Fruit fly (Drosophila melanogaster): ENCODE results near the gene cic.

cic gene

DNA sequence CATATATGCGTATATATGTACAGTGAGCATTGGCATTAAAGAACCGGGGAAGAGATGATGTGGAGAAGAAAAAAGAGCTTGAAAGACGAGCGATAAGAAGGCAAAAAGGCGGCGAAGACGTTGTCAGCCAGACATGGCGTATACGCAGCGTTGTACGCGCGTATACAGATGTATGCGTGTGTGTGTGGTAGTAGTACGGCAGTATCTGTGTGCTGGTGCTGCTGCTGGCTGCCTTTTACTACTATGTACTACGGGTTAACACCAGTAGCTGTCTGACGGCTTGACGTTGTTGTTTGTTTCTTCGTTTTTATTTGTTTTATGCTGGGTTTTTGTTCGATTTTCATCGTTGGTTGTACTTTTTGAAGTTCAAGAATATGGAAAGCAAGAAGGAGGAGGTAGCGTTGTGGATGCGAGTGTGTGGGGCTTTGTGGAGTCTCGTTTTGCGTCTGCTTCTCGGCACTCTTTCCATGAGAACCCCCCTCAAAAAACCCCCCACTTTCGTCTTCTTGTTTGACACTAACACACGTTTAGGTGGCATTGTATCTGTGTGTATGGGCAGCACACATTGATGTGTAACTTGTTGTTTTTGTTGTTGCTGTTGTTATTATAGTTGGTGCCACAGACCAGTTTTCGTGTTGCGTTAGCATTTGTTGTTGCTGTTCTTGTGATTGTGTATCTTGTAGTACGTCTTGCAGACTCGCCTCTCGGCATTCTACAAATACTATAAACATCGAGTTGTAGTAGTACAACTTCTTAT is 4.8 kb downstream of the cic start (continued):
- TF ChIP-seq Sox14 (GFP tag; optimal IDR thresholded peaks at IDR 0.05): no peak
- TF ChIP-seq Met (GFP tag; optimal IDR thresholded peaks at IDR 0.05): no peak
- TF ChIP-seq Eip78C (GFP tag): peak; percentile 72
- TF ChIP-seq CG3919 (GFP tag; optimal IDR thresholded peaks at IDR 0.05): no peak
- peak; percentile 57; the same call in 2 of the 3 replicates for TF ChIP-seq eg (GFP tag; IDR thresholded peaks at IDR 0.05)
- peak; percentile 34 for TF ChIP-seq Lpt (GFP tag; optimal IDR thresholded peaks at IDR 0.05)
- TF ChIP-seq fkh (GFP tag; optimal IDR thresholded peaks at IDR 0.05): peak; percentile 93
- TF ChIP-seq Ets21C (GFP tag; optimal IDR thresholded peaks at IDR 0.05): no peak
- peak; percentile 75 for TF ChIP-seq svp (GFP tag)

DNA sequence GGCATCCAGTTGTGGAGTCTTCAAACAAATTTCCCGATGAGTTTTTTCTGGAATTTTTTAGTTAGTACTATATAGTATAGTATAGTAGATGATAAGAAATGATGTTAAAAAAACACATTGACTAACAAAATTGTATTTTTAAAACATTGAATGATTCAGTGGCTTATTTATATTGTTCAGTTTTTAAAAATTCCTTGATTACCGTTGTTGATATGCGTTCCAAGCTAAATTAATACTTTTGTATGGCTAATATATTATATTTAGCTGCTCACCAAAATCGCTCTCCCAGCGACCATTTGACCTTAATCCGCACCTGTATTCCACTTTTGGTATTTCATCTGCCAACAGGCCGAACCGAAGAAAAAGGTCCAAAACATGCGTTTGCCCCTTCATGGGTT is 5.4 kb downstream of the cic start:
- TF ChIP-seq Eip78C (GFP tag): peak; percentile 72
- peak; percentile 27 for TF ChIP-seq achi (GFP tag; optimal IDR thresholded peaks at IDR 0.05)
- TF ChIP-seq OdsH (GFP tag; optimal IDR thresholded peaks at IDR 0.05): peak; percentile 26
- peak; percentile 27 for TF ChIP-seq CG3032 (tag; optimal IDR thresholded peaks at IDR 0.05)
- peak; percentile 56 for TF ChIP-seq CG11902 (GFP tag; optimal IDR thresholded peaks at IDR 0.05)
- no peak for TF ChIP-seq pdm3 (GFP tag; optimal IDR thresholded peaks at IDR 0.05)
- no peak for TF ChIP-seq CG8319 (GFP tag; optimal IDR thresholded peaks at IDR 0.05)
- peak; percentile 56 for TF ChIP-seq CG31627 (GFP tag; optimal IDR thresholded peaks at IDR 0.05)
- TF ChIP-seq Blimp-1 (GFP tag; optimal IDR thresholded peaks at IDR 0.05): no peak
- TF ChIP-seq eg (GFP tag; IDR thresholded peaks at IDR 0.05): no peak
- no peak for TF ChIP-seq CG32006 (GFP tag; optimal IDR thresholded peaks at IDR 0.05)
- TF ChIP-seq salr (GFP tag; optimal IDR thresholded peaks at IDR 0.05): no peak
- peak; percentile 56 for TF ChIP-seq Met (GFP tag; optimal IDR thresholded peaks at IDR 0.05)
- peak; percentile 27 for TF ChIP-seq acj6 (GFP tag; optimal IDR thresholded peaks at IDR 0.05)
- no peak for TF ChIP-seq CG6808 (GFP tag; optimal IDR thresholded peaks at IDR 0.05)
- TF ChIP-seq fkh (GFP tag; optimal IDR thresholded peaks at IDR 0.05): no peak
- peak; percentile 52 for TF ChIP-seq lz (GFP tag; optimal IDR thresholded peaks at IDR 0.05)
- no peak for TF ChIP-seq Ets96B (tag; optimal IDR thresholded peaks at IDR 0.05)
- TF ChIP-seq CG1621 (tag; optimal IDR thresholded peaks at IDR 0.05): no peak
- peak; percentile 0 for TF ChIP-seq CG8632 (GFP tag; optimal IDR thresholded peaks at IDR 0.05)
- peak; percentile 19 for TF ChIP-seq cyc (GFP tag; optimal IDR thresholded peaks at IDR 0.05)
- TF ChIP-seq Sox102F (GFP tag; optimal IDR thresholded peaks at IDR 0.05): peak; percentile 38
- peak; percentile 56 for TF ChIP-seq topi (GFP tag; optimal IDR thresholded peaks at IDR 0.05)
- no peak for TF ChIP-seq net (GFP tag; optimal IDR thresholded peaks at IDR 0.05)
- peak; percentile 65 for TF ChIP-seq esn (GFP tag; optimal IDR thresholded peaks at IDR 0.05)
- TF ChIP-seq CG7368 (GFP tag; optimal IDR thresholded peaks at IDR 0.05): peak; percentile 2
- TF ChIP-seq dac (GFP tag; optimal IDR thresholded peaks at IDR 0.05): no peak
- TF ChIP-seq Hr39 (GFP tag; optimal IDR thresholded peaks at IDR 0.05): peak; percentile 44
- TF ChIP-seq Sox14 (GFP tag; optimal IDR thresholded peaks at IDR 0.05): peak; percentile 20
- peak; percentile 15 for TF ChIP-seq Ets21C (GFP tag; optimal IDR thresholded peaks at IDR 0.05)
- TF ChIP-seq CG10631 (GFP tag; optimal IDR thresholded peaks at IDR 0.05): peak; percentile 12
- no peak for TF ChIP-seq vri (GFP tag; optimal IDR thresholded peaks at IDR 0.05)
- TF ChIP-seq CG16779 (tag; optimal IDR thresholded peaks at IDR 0.05): no peak
- TF ChIP-seq CG3919 (GFP tag; optimal IDR thresholded peaks at IDR 0.05): peak; percentile 46
- no peak for TF ChIP-seq Sox15 (GFP tag; optimal IDR thresholded peaks at IDR 0.05)
- TF ChIP-seq fd59A (GFP tag; optimal IDR thresholded peaks at IDR 0.05): no peak
- TF ChIP-seq CG10669 (GFP tag; optimal IDR thresholded peaks at IDR 0.05): no peak
- peak; percentile 29 for TF ChIP-seq CG6792 (GFP tag; optimal IDR thresholded peaks at IDR 0.05)
- no peak for TF ChIP-seq Hr38 (GFP tag; optimal IDR thresholded peaks at IDR 0.05)
- peak; percentile 53 for TF ChIP-seq Smox (GFP tag; optimal IDR thresholded peaks at IDR 0.05)
- peak; percentile 83 for TF ChIP-seq svp (GFP tag)
